Fruit fly (Drosophila melanogaster) whole organism: ENCODE results near the gene CG13040.

Experiments used
- Dll ChIP-seq: fragments of >200 bp; optimal IDR thresholded peaks from 2 replicates; lab custom pipeline; 2017
- psq ChIP-seq: fragments of >200 bp; optimal IDR thresholded peaks from 2 replicates; lab custom pipeline; 2017

- TF ChIP-seq Dll (lab: Kevin White, UChicago) (no peak), psq (lab: Kevin White, UChicago) (no peak)
Observed at dm6 chr3L:16295447-16295846, 31.1 kb downstream of the CG13040 start, which contains the start of gene CG4962.
